Worm (Caenorhabditis elegans): ENCODE measurements around the gene mff-1.

DNA sequence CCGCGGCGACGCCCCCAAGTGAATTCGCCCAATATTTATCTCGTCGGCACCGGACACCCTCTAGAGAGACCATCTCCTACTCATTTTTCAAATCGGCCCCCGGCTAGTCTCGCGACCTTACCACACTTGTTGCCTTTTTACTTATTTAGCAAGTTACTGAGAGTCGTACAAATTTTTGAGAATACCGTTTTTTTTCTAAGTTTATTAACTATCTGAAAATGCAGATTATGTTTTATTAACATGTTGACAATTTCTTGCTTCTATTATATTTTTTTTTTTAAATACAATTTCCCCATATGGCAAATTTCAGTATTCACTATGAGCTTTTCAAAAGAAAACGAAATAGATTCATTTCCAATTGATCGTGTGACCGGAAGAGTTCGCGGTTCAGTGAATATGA, 10.2 kb downstream of the mff-1 start, which contains the start of the genes F11C1.4 and F11C1.10:
- TF ChIP-seq ceh-36 (tag; optimal IDR thresholded peaks at IDR 0.05) (no peak), sea-1 (GFP tag; conservative IDR thresholded peaks at IDR 0.05) (no peak), flt-1 (GFP tag; IDR thresholded peaks at IDR 0.05) (no peak), hmbx-1 (tag; optimal IDR thresholded peaks at IDR 0.05) (no peak), tbx-37 (GFP tag; conservative IDR thresholded peaks at IDR 0.05) (no peak), ets-7 (tag; optimal IDR thresholded peaks at IDR 0.05) (no peak)

All from whole organism, early embryonic.